Fruit fly (Drosophila melanogaster): ENCODE measurements around the gene Tmtc2.

Tmtc2 gene

DNA sequence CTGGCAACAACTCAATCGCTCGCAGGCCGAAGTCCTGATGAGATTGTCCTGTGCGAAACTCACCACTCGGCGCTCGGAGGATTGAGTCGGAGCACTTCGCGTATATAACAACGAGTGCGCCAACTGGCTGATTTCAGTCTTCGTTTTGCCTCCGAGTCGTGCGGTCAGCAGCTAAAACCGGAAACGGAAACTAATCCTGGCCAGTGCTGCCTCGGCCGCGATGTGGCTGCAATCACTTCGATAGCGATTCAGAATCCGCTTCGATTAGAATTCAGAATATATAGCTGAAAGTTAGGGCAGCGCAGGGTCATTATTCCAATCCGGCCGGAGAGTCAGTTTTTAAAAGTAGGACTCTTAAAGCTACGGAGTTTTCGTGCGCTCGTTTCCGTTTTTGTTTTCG, at the start of gene Tmtc2:
Tmtc2 (plus strand) TSS at position 134 of the 400 bp plus-strand sequence.
- TF ChIP-seq ttk (optimal IDR thresholded peaks at IDR 0.05) (no peak), Sin3A (optimal IDR thresholded peaks at IDR 0.05) (no peak)

DNA sequence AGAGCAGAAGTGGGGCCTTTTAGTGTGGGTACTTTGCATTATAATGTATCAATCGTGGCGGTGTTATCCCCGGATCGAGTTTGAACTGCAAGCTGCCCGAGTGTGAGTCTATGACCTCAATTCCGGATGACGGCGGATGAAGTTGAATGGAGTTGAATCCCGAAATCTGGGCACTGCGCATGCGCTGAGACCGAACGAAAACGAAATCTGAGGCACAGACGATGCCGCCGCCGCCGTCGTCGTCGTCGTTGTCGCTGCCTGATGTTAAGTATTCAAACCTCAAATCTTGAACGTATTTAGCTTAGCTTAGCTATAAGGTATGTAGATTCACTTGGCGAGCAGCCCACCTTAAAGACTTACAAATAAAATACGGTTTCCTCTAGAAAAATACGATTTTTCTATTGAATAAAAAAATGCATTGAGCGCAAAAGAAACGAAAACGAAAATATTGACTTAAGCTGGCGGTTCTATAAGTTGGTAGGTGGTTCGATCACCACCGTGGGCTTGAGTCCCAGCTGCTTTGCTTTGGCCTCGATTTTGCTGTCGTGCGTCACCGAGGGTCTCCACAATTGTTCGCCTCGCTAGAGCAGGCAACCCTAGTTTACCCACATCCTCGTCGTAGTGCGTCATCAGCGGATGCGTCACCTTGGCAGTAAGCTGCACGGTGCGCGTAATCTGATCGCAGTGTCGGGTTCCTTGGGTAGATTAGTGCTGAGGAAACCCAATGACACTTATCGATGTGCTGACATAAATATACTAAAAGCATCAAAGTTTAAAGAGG, 48.7 kb upstream of the Tmtc2 start:
- no peak for TF ChIP-seq Myc (optimal IDR thresholded peaks at IDR 0.05)
- TF ChIP-seq insv (optimal IDR thresholded peaks at IDR 0.05) = no peak
- TF ChIP-seq Sin3A (optimal IDR thresholded peaks at IDR 0.05) = no peak
- TF ChIP-seq h (optimal IDR thresholded peaks at IDR 0.05) = no peak
- TF ChIP-seq psq (optimal IDR thresholded peaks at IDR 0.05) = no peak
- TF ChIP-seq ttk (optimal IDR thresholded peaks at IDR 0.05) = no peak

DNA sequence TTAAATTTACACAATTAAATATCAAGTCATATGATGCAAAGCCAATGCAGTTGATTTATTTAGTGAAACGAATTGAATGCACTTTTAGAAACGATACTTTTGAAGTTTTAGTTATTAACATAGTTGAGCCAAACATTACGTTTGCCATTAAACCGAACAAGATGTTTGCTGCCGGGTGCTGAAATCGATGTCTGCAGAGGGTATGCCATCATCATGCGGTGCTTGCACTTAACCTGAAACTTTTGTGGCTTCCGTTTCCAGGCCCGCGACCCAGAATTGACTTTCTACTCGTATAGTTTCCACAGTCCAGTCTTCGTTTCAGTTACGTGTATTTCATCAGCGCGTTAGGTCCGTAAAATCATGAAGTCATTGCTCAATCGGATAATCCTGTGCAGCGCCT, 45.6 kb upstream of the Tmtc2 start, which contains the start of gene ninaA:
ninaA (plus strand) TSS at position 301 of the 400 bp plus-strand sequence.
- no peak for TF ChIP-seq insv (optimal IDR thresholded peaks at IDR 0.05)
- TF ChIP-seq Sin3A (optimal IDR thresholded peaks at IDR 0.05) = no peak
- no peak for TF ChIP-seq Myc (optimal IDR thresholded peaks at IDR 0.05)
- TF ChIP-seq psq (optimal IDR thresholded peaks at IDR 0.05) = no peak
- TF ChIP-seq h (optimal IDR thresholded peaks at IDR 0.05) = no peak
- TF ChIP-seq ttk (optimal IDR thresholded peaks at IDR 0.05) = no peak

DNA sequence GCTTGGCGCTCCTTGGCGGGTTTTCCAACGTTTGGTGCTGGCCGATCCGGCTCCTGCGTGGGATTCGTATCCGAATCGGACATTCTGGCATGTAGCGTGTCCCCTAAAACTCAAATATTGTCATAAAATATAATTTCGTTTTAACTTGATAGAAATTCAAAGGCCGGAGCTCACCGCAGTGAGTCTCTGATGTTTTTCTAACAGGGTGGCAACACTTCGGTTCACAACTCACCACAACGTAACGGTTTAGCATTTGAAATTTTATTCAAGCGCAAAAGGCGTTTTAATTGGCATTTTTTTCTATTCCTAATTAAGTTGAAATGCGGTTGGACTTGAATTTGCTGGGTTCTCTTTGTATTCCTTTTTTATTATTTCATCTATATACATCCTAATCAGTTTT, 37.6 kb upstream of the Tmtc2 start, which contains the start of gene CG15824:
CG15824 (minus strand) TSS at position 172 of the 400 bp plus-strand sequence.
- TF ChIP-seq h (optimal IDR thresholded peaks at IDR 0.05) = no peak
- no peak for TF ChIP-seq ttk (optimal IDR thresholded peaks at IDR 0.05)
- TF ChIP-seq insv (optimal IDR thresholded peaks at IDR 0.05) = no peak
- no peak for TF ChIP-seq Myc (optimal IDR thresholded peaks at IDR 0.05)
- TF ChIP-seq Sin3A (optimal IDR thresholded peaks at IDR 0.05) = no peak
- TF ChIP-seq psq (optimal IDR thresholded peaks at IDR 0.05) = no peak

DNA sequence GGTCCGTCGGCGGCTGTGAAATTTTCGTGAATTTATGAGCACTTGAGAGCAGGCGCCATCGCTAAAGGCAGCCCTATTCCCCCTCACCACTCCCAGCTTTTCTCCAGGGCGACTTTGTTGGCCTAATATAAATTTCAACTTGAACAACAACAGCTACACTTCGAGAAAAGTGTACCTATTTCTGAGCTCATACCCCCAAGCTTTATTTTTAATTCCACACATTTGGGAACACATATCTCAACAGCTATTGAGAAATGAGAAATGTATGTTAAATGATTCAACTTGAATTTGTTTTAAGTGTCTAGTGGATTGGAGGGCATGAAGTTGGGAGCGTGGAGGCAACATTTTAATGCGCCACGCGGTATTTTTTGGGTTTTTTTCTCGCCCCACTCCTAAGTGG, 35.9 kb upstream of the Tmtc2 start:
- TF ChIP-seq psq (optimal IDR thresholded peaks at IDR 0.05) (no peak), h (optimal IDR thresholded peaks at IDR 0.05) (no peak), Sin3A (optimal IDR thresholded peaks at IDR 0.05) (no peak), Myc (optimal IDR thresholded peaks at IDR 0.05) (no peak), ttk (optimal IDR thresholded peaks at IDR 0.05) (no peak), insv (optimal IDR thresholded peaks at IDR 0.05) (no peak)

DNA sequence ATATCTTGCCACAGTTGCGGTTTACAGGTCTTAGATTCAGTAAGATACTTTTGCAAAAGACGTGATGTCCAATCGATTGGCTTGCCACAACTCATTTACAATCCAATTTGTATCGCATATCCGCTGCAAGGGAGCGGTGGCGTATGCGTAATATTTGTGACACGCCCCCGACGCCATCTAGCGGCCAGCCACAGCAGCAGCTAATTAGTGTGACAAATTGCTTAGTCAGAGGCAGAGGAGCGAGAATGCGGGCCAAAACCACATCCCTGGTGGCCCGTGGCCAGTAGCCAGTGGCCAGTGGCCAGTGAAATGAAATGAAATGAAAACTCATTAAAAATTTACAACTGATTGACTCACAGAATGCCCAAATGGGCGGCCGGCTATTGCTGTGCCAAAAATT, 34.8 kb upstream of the Tmtc2 start:
- TF ChIP-seq h (optimal IDR thresholded peaks at IDR 0.05) = no peak
- no peak for TF ChIP-seq Sin3A (optimal IDR thresholded peaks at IDR 0.05)
- no peak for TF ChIP-seq Myc (optimal IDR thresholded peaks at IDR 0.05)
- TF ChIP-seq ttk (optimal IDR thresholded peaks at IDR 0.05) = no peak
- TF ChIP-seq insv (optimal IDR thresholded peaks at IDR 0.05) = no peak
- TF ChIP-seq psq (optimal IDR thresholded peaks at IDR 0.05) = no peak

DNA sequence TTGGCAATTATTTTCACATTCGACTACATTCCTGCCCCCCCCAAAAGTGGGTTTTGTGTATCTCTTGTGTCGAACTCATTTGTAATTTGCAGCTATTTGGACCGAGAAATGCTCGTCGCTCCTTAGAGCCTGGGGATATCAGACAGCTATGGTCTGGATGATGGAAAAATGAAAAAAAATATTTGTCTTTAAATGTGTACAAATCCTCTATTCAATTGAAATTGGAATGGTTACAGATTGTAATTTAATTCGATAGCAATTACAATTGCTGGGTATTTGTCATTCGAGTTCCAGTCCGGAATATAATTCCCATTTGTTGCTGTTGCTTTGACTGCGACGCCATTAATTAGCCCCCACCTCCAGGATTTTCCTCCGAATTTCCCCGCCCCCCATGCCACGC, 32.8 kb upstream of the Tmtc2 start:
- TF ChIP-seq insv (optimal IDR thresholded peaks at IDR 0.05) (no peak), psq (optimal IDR thresholded peaks at IDR 0.05) (no peak), ttk (optimal IDR thresholded peaks at IDR 0.05) (no peak), Myc (optimal IDR thresholded peaks at IDR 0.05) (no peak)

DNA sequence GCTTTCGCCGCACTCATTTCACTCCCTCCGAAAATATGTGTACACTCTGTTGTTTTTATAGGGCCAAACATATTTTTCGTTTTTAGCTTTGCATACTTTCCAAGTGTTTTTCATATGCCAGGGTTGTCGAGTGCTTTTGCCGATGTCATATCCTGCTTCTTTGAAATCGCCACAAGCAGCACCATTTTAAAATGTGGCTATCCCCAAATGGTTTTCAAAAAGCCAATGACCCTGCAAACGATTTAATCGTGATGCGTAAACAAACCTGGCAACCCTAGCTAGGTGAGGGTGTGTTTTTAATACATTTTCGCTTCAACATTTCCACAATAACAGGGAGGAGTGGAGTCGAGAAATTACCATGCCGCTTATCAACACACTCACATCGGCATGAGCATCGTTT, 30.1 kb upstream of the Tmtc2 start:
- no peak for TF ChIP-seq h (optimal IDR thresholded peaks at IDR 0.05)
- TF ChIP-seq insv (optimal IDR thresholded peaks at IDR 0.05) = no peak
- no peak for TF ChIP-seq ttk (optimal IDR thresholded peaks at IDR 0.05)
- no peak for TF ChIP-seq Sin3A (optimal IDR thresholded peaks at IDR 0.05)
- no peak for TF ChIP-seq Myc (optimal IDR thresholded peaks at IDR 0.05)
- TF ChIP-seq psq (optimal IDR thresholded peaks at IDR 0.05) = no peak

DNA sequence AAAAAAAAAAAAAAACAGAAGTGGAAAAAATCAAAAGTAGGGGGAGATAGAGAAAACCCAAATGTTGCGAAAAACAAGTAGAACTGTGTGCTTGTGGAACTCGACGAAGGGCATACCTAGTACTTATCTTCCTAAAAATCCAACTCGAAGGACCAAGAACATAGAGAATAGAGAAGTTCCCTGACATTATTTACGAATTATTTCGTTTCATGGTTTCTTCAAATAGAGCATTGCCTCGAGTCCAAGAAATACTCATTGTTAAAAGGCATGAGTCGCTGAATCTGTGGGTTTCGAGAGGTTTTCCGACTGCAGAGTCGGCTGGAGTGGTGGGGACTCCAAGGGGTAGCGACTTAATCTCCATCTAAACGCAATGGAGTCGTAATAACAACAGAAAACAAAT, 29.4 kb upstream of the Tmtc2 start:
- no peak for TF ChIP-seq h (optimal IDR thresholded peaks at IDR 0.05)
- no peak for TF ChIP-seq Myc (optimal IDR thresholded peaks at IDR 0.05)
- no peak for TF ChIP-seq psq (optimal IDR thresholded peaks at IDR 0.05)
- no peak for TF ChIP-seq insv (optimal IDR thresholded peaks at IDR 0.05)
- no peak for TF ChIP-seq ttk (optimal IDR thresholded peaks at IDR 0.05)
- no peak for TF ChIP-seq Sin3A (optimal IDR thresholded peaks at IDR 0.05)

DNA sequence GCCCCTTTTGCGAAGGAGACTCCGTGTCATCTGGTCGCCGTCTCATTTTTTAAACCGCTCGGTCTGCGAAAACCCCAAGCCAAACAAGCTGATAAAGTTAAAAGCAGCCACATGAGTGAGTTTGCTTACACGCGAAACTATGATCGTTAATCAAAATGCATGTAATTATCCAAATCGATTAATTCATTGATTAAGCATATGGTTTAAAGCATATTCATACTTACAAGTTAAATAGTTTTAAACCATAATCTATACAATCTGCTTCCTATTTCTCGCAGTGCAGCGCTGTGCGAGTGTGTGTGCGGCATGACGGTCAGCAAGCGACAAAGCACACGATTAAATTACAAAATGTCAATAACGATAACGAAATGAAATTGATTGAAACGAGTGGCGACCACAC, 27.1 kb upstream of the Tmtc2 start:
- no peak for TF ChIP-seq Myc (optimal IDR thresholded peaks at IDR 0.05)
- TF ChIP-seq h (optimal IDR thresholded peaks at IDR 0.05) = no peak
- no peak for TF ChIP-seq Sin3A (optimal IDR thresholded peaks at IDR 0.05)
- no peak for TF ChIP-seq psq (optimal IDR thresholded peaks at IDR 0.05)
- TF ChIP-seq ttk (optimal IDR thresholded peaks at IDR 0.05) = no peak
- TF ChIP-seq insv (optimal IDR thresholded peaks at IDR 0.05) = no peak

DNA sequence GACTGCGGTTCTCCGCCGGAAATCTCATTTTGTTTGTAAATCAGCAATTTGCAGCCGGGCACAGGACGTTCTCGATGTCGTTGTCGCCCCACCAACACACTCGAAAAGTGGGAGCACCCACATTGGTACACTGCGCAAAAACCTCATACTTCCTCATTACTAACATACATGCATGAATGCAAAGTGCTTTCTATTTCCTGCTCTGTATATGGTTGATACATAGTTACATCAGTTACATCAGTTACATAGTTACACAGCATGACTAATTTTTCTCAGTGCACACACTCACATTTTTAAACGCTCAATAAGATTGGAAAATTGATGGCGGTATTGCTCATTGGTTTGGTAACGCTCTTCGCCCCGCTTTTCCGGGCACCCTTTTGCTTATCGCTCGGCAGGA, 25.5 kb upstream of the Tmtc2 start:
- TF ChIP-seq insv (optimal IDR thresholded peaks at IDR 0.05) (no peak), Myc (optimal IDR thresholded peaks at IDR 0.05) (no peak), Sin3A (optimal IDR thresholded peaks at IDR 0.05) (no peak), ttk (optimal IDR thresholded peaks at IDR 0.05) (no peak), h (optimal IDR thresholded peaks at IDR 0.05) (no peak), psq (optimal IDR thresholded peaks at IDR 0.05) (no peak)

DNA sequence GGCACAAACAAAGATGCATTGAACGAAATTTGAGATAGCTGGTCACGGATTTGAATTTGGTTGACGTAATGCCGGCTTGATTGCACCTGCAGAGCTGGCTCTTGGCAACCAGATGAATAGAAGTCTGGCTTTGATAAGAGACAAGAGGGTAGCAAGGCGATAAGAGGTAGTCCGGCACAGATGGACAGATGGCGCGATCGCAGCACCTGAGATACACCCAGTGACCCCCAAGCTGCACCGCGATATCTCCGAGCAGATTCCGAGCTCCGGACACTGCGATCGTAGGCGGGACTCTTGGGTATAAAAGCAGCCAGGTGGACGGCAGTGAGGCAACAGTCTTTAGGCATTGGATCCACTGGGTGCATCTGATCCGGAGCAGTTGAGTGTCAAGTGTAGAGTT, 24.3 kb upstream of the Tmtc2 start, which contains the start of gene Lsp1beta:
Lsp1beta (plus strand) TSS at position 185 of the 400 bp plus-strand sequence.
- no peak for TF ChIP-seq insv (optimal IDR thresholded peaks at IDR 0.05)
- TF ChIP-seq h (optimal IDR thresholded peaks at IDR 0.05) = no peak
- TF ChIP-seq psq (optimal IDR thresholded peaks at IDR 0.05) = no peak
- no peak for TF ChIP-seq Sin3A (optimal IDR thresholded peaks at IDR 0.05)
- no peak for TF ChIP-seq ttk (optimal IDR thresholded peaks at IDR 0.05)
- no peak for TF ChIP-seq Myc (optimal IDR thresholded peaks at IDR 0.05)

DNA sequence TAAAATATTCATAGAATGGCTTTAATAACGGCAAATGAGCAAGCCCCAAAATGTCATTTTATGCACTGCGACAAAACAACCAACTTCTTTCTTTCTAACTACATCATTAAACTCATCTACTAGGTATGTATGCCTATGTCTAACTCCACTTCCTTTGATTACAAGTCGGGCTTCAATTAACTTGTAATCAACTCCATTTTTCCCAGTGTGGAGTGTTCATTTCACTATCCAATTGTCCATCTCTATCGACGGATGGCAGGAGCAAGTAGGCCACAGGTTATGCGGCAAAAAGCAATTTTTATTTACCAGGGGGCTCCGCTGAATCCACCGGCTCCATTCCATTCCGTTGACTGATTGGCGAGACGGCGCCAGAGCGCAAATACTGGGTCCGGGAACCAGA, 18.8 kb upstream of the Tmtc2 start:
- TF ChIP-seq h (optimal IDR thresholded peaks at IDR 0.05) (no peak), Sin3A (optimal IDR thresholded peaks at IDR 0.05) (no peak), ttk (optimal IDR thresholded peaks at IDR 0.05) (no peak), psq (optimal IDR thresholded peaks at IDR 0.05) (no peak), insv (optimal IDR thresholded peaks at IDR 0.05) (no peak), Myc (optimal IDR thresholded peaks at IDR 0.05) (no peak)

Data from Kc167 (cell line).